Worm (Caenorhabditis elegans): ENCODE data around the gene nse-4.

Gene nse-4

ce11 chrIV:11526189-11526588 lies 45.5 kb downstream of the nse-4 start:
- no peak for TF ChIP-seq hnd-1 (tag; optimal IDR thresholded peaks at IDR 0.05)
- no peak for TF ChIP-seq hmg-4 (GFP tag; optimal IDR thresholded peaks at IDR 0.05)
- TF ChIP-seq F13C5.2 (tag; optimal IDR thresholded peaks at IDR 0.05), result no peak
- no peak for TF ChIP-seq tbx-11 (GFP tag; IDR thresholded peaks at IDR 0.05)
- TF ChIP-seq hmbx-1 (tag; optimal IDR thresholded peaks at IDR 0.05), result no peak
- TF ChIP-seq flt-1 (GFP tag; IDR thresholded peaks at IDR 0.05), result no peak

DNA sequence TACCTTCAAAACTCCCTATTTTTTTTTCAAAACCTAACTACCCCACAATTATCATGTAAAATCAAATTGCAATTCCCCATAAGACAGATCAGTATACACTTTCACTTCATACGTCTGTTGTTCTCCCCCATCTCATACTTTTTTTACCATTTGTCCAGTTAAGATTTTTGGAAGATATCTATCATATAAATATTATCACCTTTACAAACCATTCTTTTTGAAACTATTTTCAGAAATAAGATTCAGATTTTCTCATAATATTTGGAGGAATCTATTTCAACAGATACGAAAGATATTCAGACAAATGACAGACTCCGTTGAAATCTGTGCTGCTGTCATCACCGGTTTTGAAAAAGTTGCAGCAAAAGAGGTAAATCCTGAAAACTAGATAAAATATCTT lies 47.1 kb downstream of the nse-4 start, which contains the start of gene M04B2.2:
M04B2.2 (plus strand) TSS at position 301 of the 400 bp plus-strand sequence.
- TF ChIP-seq tbx-37 (GFP tag; conservative IDR thresholded peaks at IDR 0.05), result no peak
- TF ChIP-seq pes-1 (GFP tag; IDR thresholded peaks at IDR 0.05), result no peak
- TF ChIP-seq hmbx-1 (tag; optimal IDR thresholded peaks at IDR 0.05), result no peak
- TF ChIP-seq ama-1 (optimal IDR thresholded peaks at IDR 0.05), result no peak
- TF ChIP-seq ets-7 (tag; optimal IDR thresholded peaks at IDR 0.05), result no peak
- TF ChIP-seq sea-1 (GFP tag; conservative IDR thresholded peaks at IDR 0.05), result no peak
- TF ChIP-seq tra-4 (tag; optimal IDR thresholded peaks at IDR 0.05), result no peak
- TF ChIP-seq flt-1 (GFP tag; IDR thresholded peaks at IDR 0.05), result no peak
- no peak for TF ChIP-seq B0310.2 (tag; optimal IDR thresholded peaks at IDR 0.05)
- no peak for TF ChIP-seq tbx-11 (GFP tag; IDR thresholded peaks at IDR 0.05)
- TF ChIP-seq ceh-13 (GFP tag; optimal IDR thresholded peaks at IDR 0.05), result no peak

Data from whole organism, early embryonic.